Worm (Caenorhabditis elegans): ENCODE measurements around the gene Y27F2A.8.

DNA sequence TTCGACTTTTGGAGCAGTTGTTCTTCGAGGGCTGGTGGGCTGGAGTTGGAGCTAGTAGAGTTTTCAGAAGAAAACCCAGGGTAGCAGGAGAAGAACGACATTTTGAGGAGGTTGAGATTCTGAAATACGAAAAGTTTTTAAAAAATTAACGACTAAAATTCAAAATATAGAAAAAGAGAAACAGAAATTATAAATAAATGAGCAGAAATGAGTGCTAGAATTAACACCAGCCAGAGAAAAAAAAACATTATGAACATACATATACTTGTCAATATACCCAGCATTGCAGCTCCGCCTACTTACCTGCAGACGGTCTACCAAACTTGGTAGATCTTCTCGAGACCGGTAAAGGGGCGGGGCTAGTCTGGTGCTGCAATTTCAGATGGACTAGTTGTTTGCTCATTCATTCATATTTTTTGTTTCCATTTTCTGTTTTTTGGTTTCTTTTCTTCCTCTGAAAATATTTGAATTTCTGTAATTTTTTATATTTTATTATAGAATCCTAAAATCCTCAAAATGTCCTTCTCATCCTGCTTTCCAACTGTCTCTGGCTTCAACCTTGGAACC, 22.9 kb downstream of the Y27F2A.8 start, which contains the start of the genes ZC239.20 and ZC239.21:
- no peak for TF ChIP-seq hlh-15 (tag; optimal IDR thresholded peaks at IDR 0.05)
- no peak for TF ChIP-seq K02D7.2 (tag; optimal IDR thresholded peaks at IDR 0.05)
- TF ChIP-seq unc-42 (tag; optimal IDR thresholded peaks at IDR 0.05), result no peak

All from whole organism, late embryonic.